Worm (Caenorhabditis elegans): ENCODE measurements around the gene nhr-203.

- TF ChIP-seq aly-1 (tag; optimal IDR thresholded peaks at IDR 0.05), result no peak
- TF ChIP-seq hmbx-1 (tag; optimal IDR thresholded peaks at IDR 0.05), result no peak
- TF ChIP-seq ama-1 (optimal IDR thresholded peaks at IDR 0.05), result no peak
- no peak for TF ChIP-seq tra-4 (tag; optimal IDR thresholded peaks at IDR 0.05)
- TF ChIP-seq flt-1 (GFP tag; IDR thresholded peaks at IDR 0.05), result no peak
- no peak for TF ChIP-seq F13C5.2 (tag; optimal IDR thresholded peaks at IDR 0.05)
- no peak for TF ChIP-seq hmg-4 (GFP tag; optimal IDR thresholded peaks at IDR 0.05)
- no peak for TF ChIP-seq ceh-36 (tag; optimal IDR thresholded peaks at IDR 0.05)
- TF ChIP-seq ets-7 (tag; optimal IDR thresholded peaks at IDR 0.05), result no peak
- TF ChIP-seq hnd-1 (tag; optimal IDR thresholded peaks at IDR 0.05), result no peak
- no peak for TF ChIP-seq tbx-37 (GFP tag; conservative IDR thresholded peaks at IDR 0.05)
- TF ChIP-seq pes-1 (GFP tag; IDR thresholded peaks at IDR 0.05), result no peak
Observed at ce11 chrV:438094-438493, 21.5 kb upstream of the nhr-203 start, which contains the start of gene B0554.1.

Measured in whole organism, early embryonic.